Worm (Caenorhabditis elegans) whole organism, early embryonic: Measurements from ENCODE around the gene W04H10.1.
"Not testable (repeated sequence)": the region's sequence is repeated elsewhere in the genome, so short reads cannot be mapped to it uniquely, and the experiment has no call there.

Experiments used
- B0310.2 ChIP-seq: sonication (generic microtip); optimal IDR thresholded peaks from 2 replicates; lab custom pipeline; 2016; ENCODE audit warnings: mild to moderate bottlenecking, missing genetic modification characterization, missing compliant biosample characterization
- F13C5.2 ChIP-seq: sonication (generic microtip); optimal IDR thresholded peaks from 2 replicates; lab custom pipeline; 2017; ENCODE audit warnings: mild to moderate bottlenecking, missing genetic modification characterization, inconsistent platforms, missing compliant biosample characterization
- aly-1 ChIP-seq: sonication (generic microtip); optimal IDR thresholded peaks from 2 replicates; lab custom pipeline; 2016; ENCODE audit warnings: missing genetic modification characterization, missing compliant biosample characterization
- ama-1 ChIP-seq: fragments of 150-350 bp; optimal IDR thresholded peaks from 2 replicates; lab custom pipeline; 2014
- ceh-13 ChIP-seq: fragments of 200-800 bp; sonication (Bioruptor generic); optimal IDR thresholded peaks from 2 replicates; lab custom pipeline; 2018; ENCODE audit warnings: mild to moderate bottlenecking, missing genetic modification characterization, missing compliant biosample characterization
- ceh-36 ChIP-seq: sonication (generic microtip); optimal IDR thresholded peaks from 2 replicates; lab custom pipeline; 2016; ENCODE audit warnings: missing genetic modification characterization, inconsistent platforms, missing compliant biosample characterization
- ets-7 ChIP-seq: sonication (generic microtip); optimal IDR thresholded peaks from 2 replicates; lab custom pipeline; 2016; ENCODE audit warnings: missing genotype, missing genetic modification characterization, missing compliant biosample characterization
- flt-1 ChIP-seq: fragments of 200-800 bp; sonication (Bioruptor generic); IDR thresholded peaks from 2 replicates; pipeline ENCODE4 v1.3.6; 2022; ENCODE audit warnings: missing genetic modification characterization, missing compliant biosample characterization
- hmbx-1 ChIP-seq: sonication (generic microtip); optimal IDR thresholded peaks from 2 replicates; lab custom pipeline; 2016; ENCODE audit warnings: mild to moderate bottlenecking, missing genetic modification characterization, missing compliant biosample characterization
- hmg-4 ChIP-seq: fragments of 200-800 bp; sonication (Bioruptor generic); optimal IDR thresholded peaks from 2 replicates; lab custom pipeline; 2018; ENCODE audit warnings: mild to moderate bottlenecking, missing genetic modification characterization, missing compliant biosample characterization
- hnd-1 ChIP-seq: sonication (generic microtip); optimal IDR thresholded peaks from 2 replicates; lab custom pipeline; 2016; ENCODE audit warnings: missing genetic modification characterization, missing compliant biosample characterization
- pes-1 ChIP-seq: fragments of 200-800 bp; sonication (Bioruptor generic); IDR thresholded peaks from 2 replicates; pipeline ENCODE4 v1.3.6; 2022; ENCODE audit warnings: missing genetic modification reagents, missing genetic modification characterization, missing compliant biosample characterization
- scrt-1 ChIP-seq: fragments of 200-800 bp; sonication (Bioruptor generic); IDR thresholded peaks from 2 replicates; pipeline ENCODE4 v1.3.6; 2022; ENCODE audit warnings: missing genetic modification characterization, missing compliant biosample characterization
- sea-1 ChIP-seq: fragments of 200-800 bp; sonication (Bioruptor generic); conservative IDR thresholded peaks from 2 replicates; pipeline ENCODE4 v1.3.6; 2022; ENCODE audit warnings: missing genetic modification characterization, missing compliant biosample characterization
- tbx-11 ChIP-seq: fragments of 200-800 bp; sonication (Bioruptor generic); IDR thresholded peaks from 2 replicates; pipeline ENCODE4 v1.3.6; 2022; ENCODE audit warnings: missing genetic modification characterization, missing compliant biosample characterization
- tbx-37 ChIP-seq: fragments of 200-800 bp; sonication (Bioruptor generic); conservative IDR thresholded peaks from 2 replicates; pipeline ENCODE4 v1.3.6; 2022; ENCODE audit warnings: missing genetic modification reagents, missing genetic modification characterization, missing compliant biosample characterization
- tra-4 ChIP-seq: sonication (generic microtip); optimal IDR thresholded peaks from 2 replicates; lab custom pipeline; 2017; ENCODE audit warnings: missing genetic modification characterization, missing compliant biosample characterization

Gene W04H10.1

ce11 chrII:601305-601704 is 7.6 kb upstream of the W04H10.1 start:
- TF ChIP-seq ama-1, result no peak
- no peak for TF ChIP-seq hnd-1 (tag; lab: Kevin White, UChicago)
- no peak for TF ChIP-seq ceh-13
- no peak for TF ChIP-seq sea-1 (GFP tag; lab: Robert Waterston, UW)
- no peak for TF ChIP-seq ets-7
- no peak for TF ChIP-seq ceh-36 (tag; lab: Kevin White, UChicago)
- TF ChIP-seq tbx-37, result no peak
- TF ChIP-seq hmbx-1 (tag; lab: Kevin White, UChicago), result no peak

- TF ChIP-seq flt-1 (GFP tag; lab: Robert Waterston, UW), result no peak
- no peak for TF ChIP-seq pes-1
- TF ChIP-seq ceh-36 (tag; lab: Kevin White, UChicago), result no peak
- TF ChIP-seq tra-4, result no peak
- no peak for TF ChIP-seq aly-1 (tag; lab: Kevin White, UChicago)
- TF ChIP-seq sea-1 (GFP tag; lab: Robert Waterston, UW), result no peak
- TF ChIP-seq hnd-1 (tag; lab: Kevin White, UChicago), result no peak
- no peak for TF ChIP-seq F13C5.2 (tag; lab: Kevin White, UChicago)
- TF ChIP-seq ceh-13, result no peak
- no peak for TF ChIP-seq hmg-4 (GFP tag; lab: Kevin White, UChicago)
- TF ChIP-seq tbx-37, result no peak
- TF ChIP-seq ama-1, result no peak
- no peak for TF ChIP-seq scrt-1 (GFP tag; lab: Robert Waterston, UW)
- no peak for TF ChIP-seq hmbx-1 (tag; lab: Kevin White, UChicago)
- TF ChIP-seq ets-7, result no peak
- TF ChIP-seq B0310.2 (tag; lab: Kevin White, UChicago), result no peak
- TF ChIP-seq tbx-11 (GFP tag; lab: Robert Waterston, UW), result no peak
Measured at ce11 chrII:602020-602419, 6.8 kb upstream of the W04H10.1 start, which contains the start of gene nhl-3. Gene nhl-3, minus strand, starts transcription at chrII:602120.

ce11 chrII:602969-603368 is 5.9 kb upstream of the W04H10.1 start:
- TF ChIP-seq sea-1 (GFP tag; lab: Robert Waterston, UW), result no peak
- no peak for TF ChIP-seq ceh-36 (tag; lab: Kevin White, UChicago)
- no peak for TF ChIP-seq ama-1
- no peak for TF ChIP-seq ceh-13
- no peak for TF ChIP-seq F13C5.2 (tag; lab: Kevin White, UChicago)
- no peak for TF ChIP-seq flt-1 (GFP tag; lab: Robert Waterston, UW)
- no peak for TF ChIP-seq hmg-4 (GFP tag; lab: Kevin White, UChicago)
- no peak for TF ChIP-seq hmbx-1 (tag; lab: Kevin White, UChicago)
- no peak for TF ChIP-seq aly-1 (tag; lab: Kevin White, UChicago)
- no peak for TF ChIP-seq tbx-11 (GFP tag; lab: Robert Waterston, UW)
- TF ChIP-seq hnd-1 (tag; lab: Kevin White, UChicago), result no peak
- no peak for TF ChIP-seq tbx-37

- TF ChIP-seq aly-1 (tag; lab: Kevin White, UChicago) (no peak), tbx-11 (GFP tag; lab: Robert Waterston, UW) (no peak), hmg-4 (GFP tag; lab: Kevin White, UChicago) (no peak), ceh-36 (tag; lab: Kevin White, UChicago) (no peak), flt-1 (GFP tag; lab: Robert Waterston, UW) (no peak), ama-1 (no peak), sea-1 (GFP tag; lab: Robert Waterston, UW) (no peak), ceh-13 (no peak), ets-7 (no peak), hmbx-1 (tag; lab: Kevin White, UChicago) (no peak), F13C5.2 (tag; lab: Kevin White, UChicago) (no peak), tbx-37 (no peak)
Measured at ce11 chrII:605267-605666, 3.6 kb upstream of the W04H10.1 start, which contains the start of gene W04H10.2. Gene W04H10.2, plus strand, starts transcription at chrII:605567.

ce11 chrII:606033-606432 is 2.8 kb upstream of the W04H10.1 start, which contains the start of gene W04H10.5:
Gene W04H10.5, plus strand, starts transcription at chrII:606333.
- TF ChIP-seq flt-1 (GFP tag; lab: Robert Waterston, UW) (no peak), hmbx-1 (tag; lab: Kevin White, UChicago) (no peak), aly-1 (tag; lab: Kevin White, UChicago) (no peak), ama-1 (no peak), ets-7 (no peak), tra-4 (no peak), pes-1 (no peak)

- TF ChIP-seq tbx-11 (GFP tag; lab: Robert Waterston, UW) (no peak), hmg-4 (GFP tag; lab: Kevin White, UChicago) (peak; percentile 1), flt-1 (GFP tag; lab: Robert Waterston, UW) (no peak)
Measured at ce11 chrII:608341-608740, 516 bp upstream of the W04H10.1 start, which contains the start of gene W04H10.6. Gene W04H10.6, minus strand, starts transcription at chrII:608441.

- not testable (repeated sequence) for TF ChIP-seq sea-1 (GFP tag; lab: Robert Waterston, UW); ets-7; tra-4
Measured at ce11 chrII:612361-612760, 3.5 kb downstream of the W04H10.1 start, which contains the start of gene clec-118. Gene clec-118, minus strand, starts transcription at chrII:612461.

- TF ChIP-seq flt-1 (GFP tag; lab: Robert Waterston, UW), result no peak
Measured at ce11 chrII:614701-615100, 5.8 kb downstream of the W04H10.1 start.

- no peak for TF ChIP-seq ama-1
- TF ChIP-seq ets-7, result no peak
- no peak for TF ChIP-seq tra-4
- TF ChIP-seq tbx-11 (GFP tag; lab: Robert Waterston, UW), result no peak
- TF ChIP-seq sea-1 (GFP tag; lab: Robert Waterston, UW), result no peak
- no peak for TF ChIP-seq ceh-13
- no peak for TF ChIP-seq hmbx-1 (tag; lab: Kevin White, UChicago)
- TF ChIP-seq hnd-1 (tag; lab: Kevin White, UChicago), result no peak
- no peak for TF ChIP-seq scrt-1 (GFP tag; lab: Robert Waterston, UW)
- no peak for TF ChIP-seq pes-1
- no peak for TF ChIP-seq B0310.2 (tag; lab: Kevin White, UChicago)
- TF ChIP-seq F13C5.2 (tag; lab: Kevin White, UChicago), result no peak
- no peak for TF ChIP-seq aly-1 (tag; lab: Kevin White, UChicago)
- no peak for TF ChIP-seq ceh-36 (tag; lab: Kevin White, UChicago)
Measured at ce11 chrII:621141-621540, 12.3 kb downstream of the W04H10.1 start.
